Worm (Caenorhabditis elegans) whole organism, L2 larva: ENCODE measurements around the gene R05F9.11.

Experiments used
- C34F6.9 ChIP-seq: fragments of 150-350 bp; optimal IDR thresholded peaks from 2 replicates; lab custom pipeline; 2014; ENCODE audit warnings: missing biosample characterization, missing genetic modification characterization
- F13H6.1 ChIP-seq: sonication (generic microtip); optimal IDR thresholded peaks from 2 replicates; lab custom pipeline; 2016; ENCODE audit warnings: missing genetic modification characterization, missing compliant biosample characterization
- R02D3.7 ChIP-seq: fragments of 150-350 bp; optimal IDR thresholded peaks from 2 replicates; lab custom pipeline; 2014; ENCODE audit warnings: missing biosample characterization, missing genetic modification characterization
- Y55F3AM.14 ChIP-seq: fragments of 200-800 bp; sonication (Bioruptor generic); optimal IDR thresholded peaks from 2 replicates; lab custom pipeline; 2018; ENCODE audit warnings: mild to moderate bottlenecking, missing genetic modification characterization, missing compliant biosample characterization
- ZK546.5 ChIP-seq: sonication (generic microtip); optimal IDR thresholded peaks from 2 replicates; lab custom pipeline; 2017; ENCODE audit warnings: missing biosample characterization, missing genetic modification characterization
- alr-1 ChIP-seq: fragments of 150-350 bp; optimal IDR thresholded peaks from 2 replicates; lab custom pipeline; 2014; ENCODE audit warnings: missing biosample characterization, missing genetic modification characterization
- aly-2 ChIP-seq: fragments of 150-350 bp; optimal IDR thresholded peaks from 2 replicates; lab custom pipeline; 2014; ENCODE audit warnings: missing biosample characterization, missing genetic modification characterization
- ama-1 ChIP-seq: fragments of 150-350 bp; optimal IDR thresholded peaks from 2 replicates; lab custom pipeline; 2018; ENCODE audit warnings: inconsistent platforms
- blmp-1 ChIP-seq: sonication (generic microtip); optimal IDR thresholded peaks from 2 replicates; lab custom pipeline; 2017; ENCODE audit warnings: missing genetic modification characterization, mild to moderate bottlenecking, missing compliant biosample characterization, antibody characterized with exemption, moderate library complexity; ENCODE audit not compliant: insufficient read depth
- ceh-16 ChIP-seq: fragments of 150-350 bp; optimal IDR thresholded peaks from 2 replicates; lab custom pipeline; 2014; ENCODE audit warnings: missing biosample characterization, missing genetic modification characterization
- ceh-82 ChIP-seq: fragments of 150-350 bp; optimal IDR thresholded peaks from 2 replicates; lab custom pipeline; 2014; ENCODE audit warnings: missing biosample characterization, missing genetic modification characterization
- crh-2 ChIP-seq: sonication (generic microtip); optimal IDR thresholded peaks from 2 replicates; lab custom pipeline; 2017; ENCODE audit warnings: missing biosample characterization, missing genetic modification characterization
- dmd-4 ChIP-seq: sonication (generic microtip); optimal IDR thresholded peaks from 2 replicates; lab custom pipeline; 2017; ENCODE audit warnings: missing biosample characterization, missing genetic modification characterization
- egl-27 ChIP-seq: sonication (generic microtip); optimal IDR thresholded peaks from 3 replicates; lab custom pipeline; 2017; ENCODE audit warnings: missing biosample characterization, missing genetic modification reagents, missing genetic modification characterization
- fos-1 ChIP-seq: fragments of 150-350 bp; optimal IDR thresholded peaks from 2 replicates; lab custom pipeline; 2014; ENCODE audit warnings: missing biosample characterization, missing genetic modification characterization
- lin-11 ChIP-seq: fragments of 150-350 bp; sonication (generic microtip); optimal IDR thresholded peaks from 2 replicates; lab custom pipeline; 2014; ENCODE audit warnings: missing biosample characterization, missing genetic modification characterization, inconsistent platforms, mixed read lengths
- lin-13 ChIP-seq: fragments of 150-350 bp; optimal IDR thresholded peaks from 2 replicates; lab custom pipeline; 2014; ENCODE audit warnings: missing biosample characterization, missing genetic modification reagents, missing genetic modification characterization
- lin-39 ChIP-seq: fragments of 150-350 bp; optimal IDR thresholded peaks from 2 replicates; lab custom pipeline; 2014; ENCODE audit warnings: missing biosample characterization, missing genetic modification reagents, missing genetic modification characterization
- lsy-2 ChIP-seq, 2 experiments: fragments of 150-350 bp in 1 of 2; sonication (generic microtip) in 1 of 2; optimal IDR thresholded peaks; 2 replicates each; lab custom pipeline; 2014 to 2017; ENCODE audit warnings: missing biosample characterization in 2 of 2, missing genetic modification characterization in 2 of 2
- mab-5 ChIP-seq: fragments of 150-350 bp; optimal IDR thresholded peaks from 2 replicates; lab custom pipeline; 2014; ENCODE audit warnings: missing biosample characterization, missing genetic modification characterization
- mbf-1 ChIP-seq: sonication (generic microtip); optimal IDR thresholded peaks from 2 replicates; lab custom pipeline; 2017; ENCODE audit warnings: missing biosample characterization, missing genetic modification characterization
- mdl-1 ChIP-seq, 2 experiments: fragments of 150-350 bp in 1 of 2; sonication (generic microtip) in 1 of 2; optimal IDR thresholded peaks; 2 replicates each; lab custom pipeline; 2017; ENCODE audit warnings: missing biosample characterization in 2 of 2, missing genetic modification characterization in 2 of 2
- nhr-10 ChIP-seq: sonication (generic microtip); optimal IDR thresholded peaks from 2 replicates; lab custom pipeline; 2017; ENCODE audit warnings: missing biosample characterization, missing genetic modification characterization
- nhr-11 ChIP-seq: fragments of 150-350 bp; optimal IDR thresholded peaks from 2 replicates; lab custom pipeline; 2014; ENCODE audit warnings: missing biosample characterization, missing genetic modification characterization
- nhr-12 ChIP-seq: fragments of 150-350 bp; optimal IDR thresholded peaks from 2 replicates; lab custom pipeline; 2014; ENCODE audit warnings: missing biosample characterization, missing genetic modification characterization
- nhr-129 ChIP-seq: fragments of 150-350 bp; optimal IDR thresholded peaks from 2 replicates; lab custom pipeline; 2014; ENCODE audit warnings: missing biosample characterization, missing genetic modification characterization
- nhr-6 ChIP-seq: fragments of 150-350 bp; optimal IDR thresholded peaks from 2 replicates; lab custom pipeline; 2014; ENCODE audit warnings: missing biosample characterization, missing genetic modification characterization
- nhr-77 ChIP-seq: fragments of 150-350 bp; optimal IDR thresholded peaks from 2 replicates; lab custom pipeline; 2014; ENCODE audit warnings: missing biosample characterization, missing genetic modification characterization
- peb-1 ChIP-seq: fragments of 150-350 bp; optimal IDR thresholded peaks from 2 replicates; lab custom pipeline; 2014; ENCODE audit warnings: missing biosample characterization, missing genetic modification characterization
- skn-1 ChIP-seq: sonication (generic microtip); optimal IDR thresholded peaks from 2 replicates; lab custom pipeline; 2017; ENCODE audit warnings: missing biosample characterization, missing genetic modification characterization
- sma-3 ChIP-seq: sonication (generic microtip); optimal IDR thresholded peaks from 2 replicates; lab custom pipeline; 2016; ENCODE audit warnings: missing genetic modification reagents, missing genetic modification characterization, missing compliant biosample characterization
- sma-9 ChIP-seq, 2 experiments: fragments of 150-350 bp in 1 of 2; sonication (generic microtip) in 1 of 2; optimal IDR thresholded peaks; 2 replicates each; lab custom pipeline; 2014 to 2016; ENCODE audit warnings: missing genetic modification characterization in 2 of 2, mild to moderate bottlenecking in 1 of 2, missing biosample characterization in 1 of 2, missing compliant biosample characterization in 1 of 2, missing genetic modification reagents in 1 of 2, moderate library complexity in 1 of 2
- snpc-4 ChIP-seq: fragments of 150-350 bp; optimal IDR thresholded peaks from 2 replicates; lab custom pipeline; 2014; ENCODE audit warnings: missing biosample characterization, missing genetic modification characterization
- unc-39 ChIP-seq: fragments of 150-350 bp; optimal IDR thresholded peaks from 2 replicates; lab custom pipeline; 2014; ENCODE audit warnings: missing biosample characterization, missing genetic modification characterization
- unc-55 ChIP-seq: fragments of 150-350 bp; sonication (generic microtip); optimal IDR thresholded peaks from 3 replicates; lab custom pipeline; 2014; ENCODE audit warnings: missing biosample characterization, missing genetic modification reagents, missing genetic modification characterization
- unc-62 ChIP-seq: fragments of 150-350 bp; optimal IDR thresholded peaks from 2 replicates; lab custom pipeline; 2014; ENCODE audit warnings: missing biosample characterization, missing genetic modification reagents, missing genetic modification characterization
- zag-1 ChIP-seq: fragments of 150-350 bp; optimal IDR thresholded peaks from 2 replicates; lab custom pipeline; 2014; ENCODE audit warnings: missing biosample characterization, missing genetic modification characterization
- ztf-1 ChIP-seq: fragments of 200-800 bp; sonication (Bioruptor generic); conservative IDR thresholded peaks from 2 replicates; pipeline ENCODE4 v1.3.6; 2022; ENCODE audit warnings: missing genetic modification characterization, missing compliant biosample characterization
- ztf-11 ChIP-seq: sonication (generic microtip); optimal IDR thresholded peaks from 2 replicates; lab custom pipeline; 2017; ENCODE audit warnings: missing biosample characterization, missing genetic modification characterization
- ztf-4 ChIP-seq: fragments of 150-350 bp; optimal IDR thresholded peaks from 2 replicates; lab custom pipeline; 2014; ENCODE audit warnings: missing biosample characterization, missing genetic modification characterization

R05F9.11 gene

ce11 chrII:4891012-4891775 is 22.8 kb downstream of the R05F9.11 start, which contains the start of gene gst-9:
Gene gst-9 (plus strand): TSS chrII:4891585.
- TF ChIP-seq ceh-82 (tag; lab: Kevin White, UChicago) = no peak
- no peak for TF ChIP-seq dmd-4 (tag; lab: Kevin White, UChicago)
- peak; percentile 33 for TF ChIP-seq sma-9 (GFP tag; optimal IDR thresholded peaks at IDR 0.05; lab: Kevin White, UChicago)
- no peak for TF ChIP-seq sma-9 (tag; optimal IDR thresholded peaks at IDR 0.05; lab: Kevin White, UChicago)
- no peak for TF ChIP-seq nhr-11 (tag; lab: Kevin White, UChicago)
- no peak for TF ChIP-seq mab-5 (tag; lab: Kevin White, UChicago)
- no peak for TF ChIP-seq aly-2
- peak; percentile 61 for TF ChIP-seq crh-2 (tag; lab: Kevin White, UChicago)
- no peak for TF ChIP-seq mbf-1
- TF ChIP-seq Y55F3AM.14 = no peak
- peak; percentile 66 for TF ChIP-seq ztf-4
- no peak for TF ChIP-seq nhr-10 (tag; lab: Kevin White, UChicago)
- no peak for TF ChIP-seq skn-1 (tag; lab: Kevin White, UChicago)
- TF ChIP-seq unc-39 (tag; lab: Kevin White, UChicago) = no peak
- TF ChIP-seq R02D3.7 (tag; lab: Kevin White, UChicago) = no peak
- TF ChIP-seq unc-62 (GFP tag; lab: Kevin White, UChicago) = no peak
- TF ChIP-seq F13H6.1 (tag; lab: Kevin White, UChicago) = peak; percentile 25
- TF ChIP-seq ztf-1 (GFP tag; lab: Robert Waterston, UW) = no peak
- TF ChIP-seq nhr-129 (tag; lab: Kevin White, UChicago) = peak; percentile 33
- TF ChIP-seq sma-3 (GFP tag; lab: Kevin White, UChicago) = peak; percentile 23
- TF ChIP-seq lsy-2 (tag; optimal IDR thresholded peaks at IDR 0.05; lab: Kevin White, UChicago) = peak in 1 of 2 experiments; percentile 51
- TF ChIP-seq nhr-12 (tag; lab: Kevin White, UChicago) = no peak
- no peak for TF ChIP-seq lin-11 (tag; lab: Kevin White, UChicago)
- TF ChIP-seq mdl-1 (tag; optimal IDR thresholded peaks at IDR 0.05; lab: Kevin White, UChicago) = no peak
- TF ChIP-seq nhr-77 = no peak
- TF ChIP-seq lin-13 (GFP tag; lab: Kevin White, UChicago) = no peak
- TF ChIP-seq ama-1 (lab: Kevin White, UChicago) = peak; percentile 81
- no peak for TF ChIP-seq ceh-16 (tag; lab: Kevin White, UChicago)
- peak; percentile 43 for TF ChIP-seq unc-55 (GFP tag; lab: Kevin White, UChicago)
- TF ChIP-seq blmp-1 (tag; lab: Kevin White, UChicago) = no peak
- peak; percentile 8 for TF ChIP-seq nhr-6
- no peak for TF ChIP-seq lin-39
- no peak for TF ChIP-seq snpc-4 (tag; lab: Kevin White, UChicago)
- no peak for TF ChIP-seq zag-1 (tag; lab: Kevin White, UChicago)
- TF ChIP-seq peb-1 = no peak

- TF ChIP-seq fos-1 = peak; percentile 15
- TF ChIP-seq R02D3.7 (tag; lab: Kevin White, UChicago) = no peak
- TF ChIP-seq egl-27 (tag; lab: Kevin White, UChicago) = no peak
- no peak for TF ChIP-seq alr-1
- peak; percentile 33 for TF ChIP-seq nhr-129 (tag; lab: Kevin White, UChicago)
- peak; percentile 53 for TF ChIP-seq crh-2 (tag; lab: Kevin White, UChicago)
- peak; percentile 9 for TF ChIP-seq unc-55 (GFP tag; lab: Kevin White, UChicago)
- TF ChIP-seq F13H6.1 (tag; lab: Kevin White, UChicago) = peak; percentile 52
- TF ChIP-seq blmp-1 (tag; lab: Kevin White, UChicago) = no peak
- peak in 1 of 2 experiments; percentile 23 for TF ChIP-seq lsy-2 (tag; optimal IDR thresholded peaks at IDR 0.05; lab: Kevin White, UChicago)
- peak; percentile 45 for TF ChIP-seq sma-9 (GFP tag; optimal IDR thresholded peaks at IDR 0.05; lab: Kevin White, UChicago)
- no peak for TF ChIP-seq sma-9 (tag; optimal IDR thresholded peaks at IDR 0.05; lab: Kevin White, UChicago)
- no peak for TF ChIP-seq ZK546.5 (tag; lab: Kevin White, UChicago)
- TF ChIP-seq ama-1 (lab: Kevin White, UChicago) = peak; percentile 50
- no peak for TF ChIP-seq ztf-11 (tag; lab: Kevin White, UChicago)
- TF ChIP-seq C34F6.9 = peak; percentile 70
Observed at ce11 chrII:4888527-4889487, 25.2 kb downstream of the R05F9.11 start, which contains the start of gene pgm-1. Gene pgm-1 (plus strand): TSS chrII:4889437.
